Worm (Caenorhabditis elegans) whole organism, L2 larva: Measurements from ENCODE around the gene Y71H2B.2.

Experiments
- R02D3.7 ChIP-seq: fragments of 150-350 bp; optimal IDR thresholded peaks from 2 replicates; lab custom pipeline; 2014; ENCODE audit warnings: missing biosample characterization, missing genetic modification characterization
- lsy-2 ChIP-seq, 2 experiments: fragments of 150-350 bp in 1 of 2; sonication (generic microtip) in 1 of 2; optimal IDR thresholded peaks; 2 replicates each; lab custom pipeline; 2014 to 2017; ENCODE audit warnings: missing biosample characterization in 2 of 2, missing genetic modification characterization in 2 of 2
- skn-1 ChIP-seq: sonication (generic microtip); optimal IDR thresholded peaks from 2 replicates; lab custom pipeline; 2017; ENCODE audit warnings: missing biosample characterization, missing genetic modification characterization
- unc-62 ChIP-seq: fragments of 150-350 bp; optimal IDR thresholded peaks from 2 replicates; lab custom pipeline; 2014; ENCODE audit warnings: missing biosample characterization, missing genetic modification reagents, missing genetic modification characterization
- ztf-11 ChIP-seq: sonication (generic microtip); optimal IDR thresholded peaks from 2 replicates; lab custom pipeline; 2017; ENCODE audit warnings: missing biosample characterization, missing genetic modification characterization

- no peak for TF ChIP-seq skn-1 (tag; lab: Kevin White, UChicago)
- no peak for TF ChIP-seq R02D3.7 (tag; lab: Kevin White, UChicago)
- no peak for TF ChIP-seq lsy-2 (tag; optimal IDR thresholded peaks at IDR 0.05; lab: Kevin White, UChicago)
- no peak for TF ChIP-seq unc-62 (GFP tag; lab: Kevin White, UChicago)
- no peak for TF ChIP-seq ztf-11 (tag; lab: Kevin White, UChicago)
These were observed 44.0 kb upstream of the Y71H2B.2 start, which contains the start of gene Y71H2B.8 for ce11 chrIII:2578993-2579392.
